Worm (Caenorhabditis elegans) whole organism, early embryonic: Measurements from ENCODE around the gene ssp-36.

Source experiments
- F13C5.2 ChIP-seq: sonication (generic microtip); optimal IDR thresholded peaks from 2 replicates; lab custom pipeline; 2017; ENCODE audit warnings: mild to moderate bottlenecking, missing genetic modification characterization, inconsistent platforms, missing compliant biosample characterization
- hmbx-1 ChIP-seq: sonication (generic microtip); optimal IDR thresholded peaks from 2 replicates; lab custom pipeline; 2016; ENCODE audit warnings: mild to moderate bottlenecking, missing genetic modification characterization, missing compliant biosample characterization

ce11 chrIV:9755713-9756112 is 10.4 kb downstream of the ssp-36 start:
- TF ChIP-seq F13C5.2 (no peak), hmbx-1 (tag; lab: Kevin White, UChicago) (no peak)
